Fruit fly (Drosophila melanogaster): Measurements from ENCODE around the gene hzg.

Gene hzg

DNA sequence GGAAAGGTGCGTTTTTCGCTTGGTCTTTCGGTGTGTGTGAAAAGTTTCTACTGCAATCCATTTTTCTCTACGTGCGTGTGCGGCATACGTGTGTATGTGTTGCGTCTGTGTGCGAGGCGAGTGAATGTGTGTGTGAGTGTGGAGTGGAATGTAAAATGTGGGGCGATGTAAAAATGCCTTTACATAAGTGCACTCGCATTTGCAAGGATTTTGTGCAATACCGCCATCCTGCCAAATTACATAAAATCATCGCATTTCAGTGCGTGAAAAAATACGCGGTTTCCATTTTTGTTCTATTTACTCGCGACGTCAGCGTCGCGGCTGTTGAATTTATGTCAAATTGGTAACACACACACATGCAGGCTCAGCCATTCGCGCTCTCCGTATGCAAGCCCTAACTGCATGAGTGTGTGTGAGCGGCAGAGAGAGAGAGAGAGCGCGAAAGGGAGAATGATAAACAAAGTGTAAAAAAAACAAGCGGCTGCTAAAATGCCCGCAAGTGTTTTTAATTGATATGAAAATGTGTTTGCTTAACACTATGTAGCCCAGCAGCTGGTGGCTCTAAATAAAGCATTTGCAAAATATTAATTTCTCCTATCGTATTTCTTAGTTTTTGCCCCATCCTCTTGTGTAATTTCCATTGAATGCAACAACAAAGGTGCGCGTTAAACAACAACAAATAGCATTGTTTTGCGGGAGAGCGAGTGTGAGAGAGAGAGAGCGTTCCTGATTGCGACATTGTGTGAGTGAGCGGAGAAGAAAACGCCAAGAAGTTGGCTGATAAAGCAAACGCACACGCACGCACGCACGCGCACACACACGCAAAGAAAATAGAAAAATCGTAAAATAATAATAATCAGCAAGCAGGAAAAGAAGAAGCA is 47.8 kb upstream of the hzg start (continued):
- no peak for TF ChIP-seq CG7839 (tag; optimal IDR thresholded peaks at IDR 0.05)
- TF ChIP-seq scrt (GFP tag; optimal IDR thresholded peaks at IDR 0.05), result peak; percentile 2
- TF ChIP-seq eve (GFP tag; optimal IDR thresholded peaks at IDR 0.05), result peak in 1 of 2 experiments; percentile 59
- TF ChIP-seq CG6175 (GFP tag; IDR thresholded peaks at IDR 0.05), result no peak
- no peak for TF ChIP-seq Ets97D (GFP tag; optimal IDR thresholded peaks at IDR 0.05)
- no peak for TF ChIP-seq Hr78 (GFP tag; optimal IDR thresholded peaks at IDR 0.05)
- TF ChIP-seq stc (GFP tag; IDR thresholded peaks at IDR 0.05), result no peak
- peak; percentile 26 for TF ChIP-seq corto (GFP tag; optimal IDR thresholded peaks at IDR 0.05)
- TF ChIP-seq Stat92E (GFP tag; optimal IDR thresholded peaks at IDR 0.05), result peak in 1 of 3 experiments; percentile 91
- no peak for TF ChIP-seq sisA (GFP tag; IDR thresholded peaks at IDR 0.05)
- TF ChIP-seq CG16863 (GFP tag; optimal IDR thresholded peaks at IDR 0.05), result no peak
- TF ChIP-seq CG10267 (tag; optimal IDR thresholded peaks at IDR 0.05), result no peak
- no peak for TF ChIP-seq CG11723 (GFP tag; optimal IDR thresholded peaks at IDR 0.05)
- peak; percentile 46; the same call in 1 of the 2 replicates for TF ChIP-seq Adf1 (GFP tag; IDR thresholded peaks at IDR 0.05)
- TF ChIP-seq CG30403 (GFP tag; optimal IDR thresholded peaks at IDR 0.05), result no peak
- TF ChIP-seq hkb (optimal IDR thresholded peaks at IDR 0.05), result no peak
- 0 out of 2 replicates have a peak, but pooled peaks have one; percentile 4 for TF ChIP-seq hkb (GFP tag; IDR thresholded peaks at IDR 0.05)
- TF ChIP-seq Sox102F (GFP tag; optimal IDR thresholded peaks at IDR 0.05), result peak; percentile 20
- peak; percentile 17; the same call in 1 of the 2 replicates for TF ChIP-seq GATAe (GFP tag; conservative IDR thresholded peaks at IDR 0.05)
- TF ChIP-seq Max (GFP tag; optimal IDR thresholded peaks at IDR 0.05), result peak; percentile 2
- TF ChIP-seq chinmo (GFP tag; IDR thresholded peaks at IDR 0.05; ENCODE audit: partially characterized antibody), result peak; percentile 70; the same call in 3 of the 4 replicates
- TF ChIP-seq kni (GFP tag; optimal IDR thresholded peaks at IDR 0.05), result peak; percentile 87
- no peak for TF ChIP-seq so (GFP tag; IDR thresholded peaks at IDR 0.05)
- no peak for TF ChIP-seq tx (GFP tag; optimal IDR thresholded peaks at IDR 0.05)
- peak; percentile 11 for TF ChIP-seq Sin3A (optimal IDR thresholded peaks at IDR 0.05)
- peak; percentile 53 for TF ChIP-seq CG1832 (GFP tag; optimal IDR thresholded peaks at IDR 0.05)
- TF ChIP-seq MBD-R2 (GFP tag; IDR thresholded peaks at IDR 0.05), result no peak
- peak; percentile 51 for TF ChIP-seq lbe (GFP tag; optimal IDR thresholded peaks at IDR 0.05)
- TF ChIP-seq lola (GFP tag; optimal IDR thresholded peaks at IDR 0.05), result peak in 2 of 3 experiments; percentile 71 to 96
- peak; percentile 16 for TF ChIP-seq CG17568 (GFP tag; optimal IDR thresholded peaks at IDR 0.05)
- peak; percentile 22; the same call in 1 of the 2 replicates for TF ChIP-seq Drgx (GFP tag; IDR thresholded peaks at IDR 0.05)
- no peak for TF ChIP-seq CG3163 (GFP tag; optimal IDR thresholded peaks at IDR 0.05)
- TF ChIP-seq CG9932 (GFP tag; IDR thresholded peaks at IDR 0.05), result no peak
- TF ChIP-seq Awh (GFP tag; IDR thresholded peaks at IDR 0.05), result no peak
- TF ChIP-seq bbx (GFP tag; IDR thresholded peaks at IDR 0.05; ENCODE audit: partially characterized antibody), result 0 out of 2 replicates have a peak, but pooled peaks have one; percentile 10
- no peak for TF ChIP-seq CG3281 (GFP tag; optimal IDR thresholded peaks at IDR 0.05)
- TF ChIP-seq sug (tag; optimal IDR thresholded peaks at IDR 0.05), result peak; percentile 16
- no peak for TF ChIP-seq pita (GFP tag; optimal IDR thresholded peaks at IDR 0.05)
- TF ChIP-seq CG9876 (GFP tag; optimal IDR thresholded peaks at IDR 0.05), result no peak
- TF ChIP-seq ci (GFP tag; IDR thresholded peaks at IDR 0.05), result peak; percentile 47; the same call in 2 of the 3 replicates
- peak; percentile 18 for TF ChIP-seq psq (GFP tag; optimal IDR thresholded peaks at IDR 0.05)
- TF ChIP-seq CG12071 (GFP tag; optimal IDR thresholded peaks at IDR 0.05), result no peak
- TF ChIP-seq Mad (GFP tag; optimal IDR thresholded peaks at IDR 0.05), result no peak
- TF ChIP-seq Hmr (GFP tag; optimal IDR thresholded peaks at IDR 0.05), result peak; percentile 48
- peak; percentile 32; the same call in 1 of the 2 replicates for TF ChIP-seq CG32767 (GFP tag; IDR thresholded peaks at IDR 0.05)
- TF ChIP-seq sd (tag; optimal IDR thresholded peaks at IDR 0.05), result peak; percentile 90
- no peak for TF ChIP-seq CG12155 (GFP tag; optimal IDR thresholded peaks at IDR 0.05)
- TF ChIP-seq slp2 (GFP tag; optimal IDR thresholded peaks at IDR 0.05), result no peak
